Worm (Caenorhabditis elegans) whole organism, L1 larva: ENCODE results near the gene C33A12.19.

Experiments used
- C16A3.4 ChIP-seq: fragments of 150-350 bp; optimal IDR thresholded peaks from 2 replicates; lab custom pipeline; 2014; ENCODE audit warnings: missing biosample characterization, missing genetic modification characterization
- F16B12.6 ChIP-seq: fragments of 150-350 bp; optimal IDR thresholded peaks from 2 replicates; lab custom pipeline; 2014; ENCODE audit warnings: missing biosample characterization, missing genetic modification characterization
- Y116A8C.19 ChIP-seq: sonication (generic microtip); optimal IDR thresholded peaks from 2 replicates; lab custom pipeline; 2016; ENCODE audit warnings: missing compliant biosample characterization, missing genetic modification characterization, borderline replicate concordance
- aly-2 ChIP-seq: fragments of 150-350 bp; optimal IDR thresholded peaks from 2 replicates; lab custom pipeline; 2014; ENCODE audit warnings: missing biosample characterization, missing genetic modification characterization
- blmp-1 ChIP-seq: fragments of 150-350 bp; optimal IDR thresholded peaks from 2 replicates; lab custom pipeline; 2014; ENCODE audit warnings: missing biosample characterization, missing genetic modification characterization
- ceh-63 ChIP-seq: fragments of 200-800 bp; sonication (Bioruptor generic); optimal IDR thresholded peaks from 2 replicates; lab custom pipeline; 2018; ENCODE audit warnings: mild to moderate bottlenecking, missing genetic modification characterization, missing compliant biosample characterization
- ceh-8 ChIP-seq: fragments of 200-800 bp; sonication (Bioruptor generic); optimal IDR thresholded peaks from 2 replicates; lab custom pipeline; 2018; ENCODE audit warnings: mild to moderate bottlenecking, missing genetic modification characterization, moderate library complexity, missing compliant biosample characterization
- ceh-82 ChIP-seq, 3 experiments: fragments of 150-350 bp in 1 of 3; sonication (generic microtip) in 2 of 3; optimal IDR thresholded peaks; 2 replicates each; lab custom pipeline; 2014 to 2017; ENCODE audit warnings: missing biosample characterization in 3 of 3, missing genetic modification characterization in 3 of 3
- ceh-88 ChIP-seq: fragments of 200-800 bp; sonication (Bioruptor generic); IDR thresholded peaks from 2 replicates; pipeline ENCODE4 v1.3.6; 2022; ENCODE audit warnings: missing genetic modification characterization, missing compliant biosample characterization
- ceh-90 ChIP-seq: sonication (generic microtip); optimal IDR thresholded peaks from 2 replicates; lab custom pipeline; 2016; ENCODE audit warnings: missing genetic modification characterization, missing compliant biosample characterization
- ces-1 ChIP-seq: fragments of 150-350 bp; optimal IDR thresholded peaks from 2 replicates; lab custom pipeline; 2014; ENCODE audit warnings: missing biosample characterization, missing genetic modification reagents, missing genetic modification characterization
- dsc-1 ChIP-seq: sonication (generic microtip); optimal IDR thresholded peaks from 2 replicates; lab custom pipeline; 2016; ENCODE audit warnings: mild to moderate bottlenecking, missing genetic modification characterization, missing compliant biosample characterization
- efl-1 ChIP-seq, 4 experiments: fragments of 150-350 bp; optimal IDR thresholded peaks in 3 of 4; peaks in 1 of 4; 1 replicate in 1 of 4; 2 replicates in 3 of 4; lab custom pipeline; 2014; ENCODE audit warnings: missing biosample characterization in 2 of 4, missing genetic modification characterization in 2 of 4, missing genetic modification reagents in 2 of 4
- egl-27 ChIP-seq, 2 experiments: fragments of 150-350 bp in 1 of 2; sonication (generic microtip); optimal IDR thresholded peaks; 3 replicates each; lab custom pipeline; 2017 to 2018; ENCODE audit warnings: missing biosample characterization in 2 of 2, missing genetic modification characterization in 2 of 2, missing genetic modification reagents in 2 of 2
- elt-3 ChIP-seq, 6 experiments: fragments of 150-350 bp in 1 of 6; sonication (generic microtip); optimal IDR thresholded peaks; 2 replicates each; lab custom pipeline; 2017 to 2018; ENCODE audit warnings: missing biosample characterization in 6 of 6, missing genetic modification characterization in 6 of 6, inconsistent platforms in 1 of 6
- ets-5 ChIP-seq: fragments of 200-800 bp; sonication (Bioruptor generic); IDR thresholded peaks from 2 replicates; pipeline ENCODE4 v1.3.6; 2022; ENCODE audit warnings: missing genetic modification characterization, missing compliant biosample characterization
- fkh-10 ChIP-seq: sonication (generic microtip); optimal IDR thresholded peaks from 2 replicates; lab custom pipeline; 2017; ENCODE audit warnings: missing biosample characterization, missing genetic modification reagents, missing genetic modification characterization
- fkh-4 ChIP-seq: sonication (generic microtip); optimal IDR thresholded peaks from 2 replicates; lab custom pipeline; 2016; ENCODE audit warnings: missing compliant biosample characterization, missing genetic modification characterization, borderline replicate concordance
- fos-1 ChIP-seq: fragments of 150-350 bp; optimal IDR thresholded peaks from 2 replicates; lab custom pipeline; 2014; ENCODE audit warnings: missing biosample characterization, missing genetic modification characterization
- hlh-17 ChIP-seq: fragments of 200-800 bp; sonication (Bioruptor generic); optimal IDR thresholded peaks from 2 replicates; lab custom pipeline; 2018; ENCODE audit warnings: missing genetic modification characterization, mild to moderate bottlenecking, missing compliant biosample characterization, moderate library complexity, borderline replicate concordance
- hlh-4 ChIP-seq: sonication (generic microtip); optimal IDR thresholded peaks from 2 replicates; lab custom pipeline; 2016; ENCODE audit warnings: mild to moderate bottlenecking, missing genetic modification characterization, missing compliant biosample characterization
- hpl-2 ChIP-seq: fragments of 150-350 bp; optimal IDR thresholded peaks from 2 replicates; lab custom pipeline; 2014; ENCODE audit warnings: missing biosample characterization, missing genetic modification reagents, missing genetic modification characterization
- irx-1 ChIP-seq: sonication (generic microtip); optimal IDR thresholded peaks from 2 replicates; lab custom pipeline; 2016; ENCODE audit warnings: missing genetic modification characterization, missing compliant biosample characterization
- lin-35 ChIP-seq, 2 experiments: fragments of 150-350 bp; optimal IDR thresholded peaks; 2 replicates each; lab custom pipeline; 2014; ENCODE audit warnings: missing biosample characterization in 2 of 2, missing genetic modification characterization in 2 of 2, missing genetic modification reagents in 2 of 2
- lin-39 ChIP-seq: fragments of 150-350 bp; optimal IDR thresholded peaks from 2 replicates; lab custom pipeline; 2014; ENCODE audit warnings: missing biosample characterization, missing genetic modification reagents, missing genetic modification characterization
- lir-3 ChIP-seq: sonication (generic microtip); optimal IDR thresholded peaks from 2 replicates; lab custom pipeline; 2016; ENCODE audit warnings: mild to moderate bottlenecking, missing genetic modification characterization, moderate library complexity, missing compliant biosample characterization; ENCODE audit not compliant: poor library complexity
- lsy-2 ChIP-seq, 2 experiments: fragments of 150-350 bp; optimal IDR thresholded peaks; 2 replicates each; lab custom pipeline; 2014; ENCODE audit warnings: missing biosample characterization in 2 of 2, missing genetic modification characterization in 2 of 2
- mef-2 ChIP-seq: fragments of 150-350 bp; optimal IDR thresholded peaks from 2 replicates; lab custom pipeline; 2014; ENCODE audit warnings: missing biosample characterization, missing genetic modification characterization
- nhr-19 ChIP-seq: fragments of 200-800 bp; sonication (Bioruptor generic); conservative IDR thresholded peaks from 2 replicates; pipeline ENCODE4 v1.3.6; 2022; ENCODE audit warnings: missing genetic modification characterization, missing compliant biosample characterization
- nhr-20 ChIP-seq: sonication (generic microtip); optimal IDR thresholded peaks from 2 replicates; lab custom pipeline; 2016; ENCODE audit warnings: mild to moderate bottlenecking, missing genetic modification characterization, missing compliant biosample characterization
- nhr-71 ChIP-seq: sonication (generic microtip); optimal IDR thresholded peaks from 2 replicates; lab custom pipeline; 2016; ENCODE audit warnings: mild to moderate bottlenecking, missing genetic modification characterization, moderate library complexity, missing compliant biosample characterization
- nhr-84 ChIP-seq: sonication (generic microtip); optimal IDR thresholded peaks from 2 replicates; lab custom pipeline; 2017; ENCODE audit warnings: missing biosample characterization, missing genetic modification characterization
- nhr-90 ChIP-seq: sonication (generic microtip); optimal IDR thresholded peaks from 2 replicates; lab custom pipeline; 2016; ENCODE audit warnings: mild to moderate bottlenecking, missing genetic modification characterization, missing compliant biosample characterization; ENCODE audit not compliant: poor library complexity
- pag-3 ChIP-seq: sonication (generic microtip); optimal IDR thresholded peaks from 2 replicates; lab custom pipeline; 2017; ENCODE audit warnings: missing genetic modification characterization, mild to moderate bottlenecking, missing compliant biosample characterization, antibody characterized with exemption, borderline replicate concordance; ENCODE audit not compliant: insufficient read depth
- pax-3 ChIP-seq: fragments of 200-800 bp; sonication (Bioruptor generic); optimal IDR thresholded peaks from 2 replicates; lab custom pipeline; 2018; ENCODE audit warnings: mild to moderate bottlenecking, missing genetic modification characterization, moderate library complexity, missing compliant biosample characterization
- rnt-1 ChIP-seq: sonication (generic microtip); optimal IDR thresholded peaks from 2 replicates; lab custom pipeline; 2016; ENCODE audit warnings: mild to moderate bottlenecking, missing genetic modification characterization, moderate library complexity, missing compliant biosample characterization
- snpc-4 ChIP-seq: fragments of 150-350 bp; optimal IDR thresholded peaks from 2 replicates; lab custom pipeline; 2014; ENCODE audit warnings: missing biosample characterization, missing genetic modification characterization
- snu-23 ChIP-seq: sonication (generic microtip); optimal IDR thresholded peaks from 2 replicates; lab custom pipeline; 2016; ENCODE audit warnings: missing genetic modification characterization, missing compliant biosample characterization
- sox-4 ChIP-seq: sonication (generic microtip); optimal IDR thresholded peaks from 2 replicates; lab custom pipeline; 2016; ENCODE audit warnings: missing genetic modification characterization, missing compliant biosample characterization
- sptf-1 ChIP-seq: fragments of 150-350 bp; optimal IDR thresholded peaks from 2 replicates; lab custom pipeline; 2014; ENCODE audit warnings: missing biosample characterization, missing genetic modification characterization
- swsn-7 ChIP-seq: sonication (generic microtip); optimal IDR thresholded peaks from 2 replicates; lab custom pipeline; 2016; ENCODE audit warnings: missing genetic modification characterization, missing compliant biosample characterization
- tbx-2 ChIP-seq: sonication (generic microtip); optimal IDR thresholded peaks from 2 replicates; lab custom pipeline; 2016; ENCODE audit warnings: missing genetic modification characterization, missing compliant biosample characterization
- tlp-1 ChIP-seq: fragments of 150-350 bp; optimal IDR thresholded peaks from 2 replicates; lab custom pipeline; 2014; ENCODE audit warnings: missing biosample characterization, missing genetic modification characterization
- unc-130 ChIP-seq: fragments of 150-350 bp; optimal IDR thresholded peaks from 2 replicates; lab custom pipeline; 2017; ENCODE audit warnings: missing biosample characterization, missing genetic modification characterization, inconsistent platforms
- unc-30 ChIP-seq: sonication (generic microtip); optimal IDR thresholded peaks from 2 replicates; lab custom pipeline; 2017; ENCODE audit warnings: missing biosample characterization, missing genetic modification characterization
- unc-62 ChIP-seq: fragments of 150-350 bp; optimal IDR thresholded peaks from 2 replicates; lab custom pipeline; 2014; ENCODE audit warnings: missing biosample characterization, missing genetic modification reagents, missing genetic modification characterization
- unc-98 ChIP-seq: fragments of 200-800 bp; sonication (Bioruptor generic); IDR thresholded peaks from 2 replicates; pipeline ENCODE4 v1.3.6; 2022; ENCODE audit warnings: missing genetic modification characterization, missing compliant biosample characterization
- vab-15 ChIP-seq: sonication (generic microtip); optimal IDR thresholded peaks from 2 replicates; lab custom pipeline; 2017; ENCODE audit warnings: missing genotype, mild to moderate bottlenecking, missing genetic modification characterization, missing compliant biosample characterization
- xbp-1 ChIP-seq: sonication (generic microtip); optimal IDR thresholded peaks from 2 replicates; lab custom pipeline; 2016; ENCODE audit warnings: missing genetic modification characterization, missing compliant biosample characterization
- zag-1 ChIP-seq: fragments of 150-350 bp; optimal IDR thresholded peaks from 2 replicates; lab custom pipeline; 2014; ENCODE audit warnings: missing biosample characterization, missing genetic modification characterization
- ztf-11 ChIP-seq, 2 experiments: sonication (generic microtip); optimal IDR thresholded peaks; 2 replicates each; lab custom pipeline; 2016 to 2017; ENCODE audit warnings: missing genetic modification characterization in 2 of 2, missing biosample characterization in 1 of 2, missing compliant biosample characterization in 1 of 2
- ztf-4 ChIP-seq: fragments of 150-350 bp; optimal IDR thresholded peaks from 2 replicates; lab custom pipeline; 2014; ENCODE audit warnings: missing biosample characterization, missing genetic modification characterization

C33A12.19 gene

ce11 chrIV:9534342-9534741 lies 17.5 kb downstream of the C33A12.19 start:
- TF ChIP-seq snpc-4 = peak; percentile 37
- TF ChIP-seq swsn-7 (tag; lab: Kevin White, UChicago) = peak; percentile 55
- TF ChIP-seq ceh-90 (tag; lab: Kevin White, UChicago) = no peak
- peak; percentile 26 for TF ChIP-seq rnt-1 (tag; lab: Kevin White, UChicago)
- TF ChIP-seq fkh-10 = no peak
- TF ChIP-seq dsc-1 = no peak
- peak; percentile 90 for TF ChIP-seq nhr-20
- no peak for TF ChIP-seq hpl-2
- TF ChIP-seq unc-98 (GFP tag; lab: Robert Waterston, UW) = no peak
- TF ChIP-seq nhr-90 (tag; lab: Kevin White, UChicago) = peak; percentile 86
- peak; percentile 21 for TF ChIP-seq unc-130
- no peak for TF ChIP-seq ets-5 (GFP tag; lab: Robert Waterston, UW)
- TF ChIP-seq lin-35 (GFP tag; optimal IDR thresholded peaks at IDR 0.05; lab: Kevin White, UChicago) = peak; percentile 9 to 66
- TF ChIP-seq irx-1 = no peak
- TF ChIP-seq tbx-2 = peak; percentile 41
- TF ChIP-seq aly-2 = no peak
- peak; percentile 15 for TF ChIP-seq lir-3 (tag; lab: Kevin White, UChicago)
- TF ChIP-seq blmp-1 (tag; lab: Kevin White, UChicago) = peak; percentile 94
- TF ChIP-seq hlh-4 (tag; lab: Kevin White, UChicago) = no peak
- no peak for TF ChIP-seq unc-30 (tag; lab: Kevin White, UChicago)
- TF ChIP-seq ztf-4 (tag; lab: Kevin White, UChicago) = no peak
- no peak for TF ChIP-seq pax-3
- TF ChIP-seq ztf-11 (tag; optimal IDR thresholded peaks at IDR 0.05; lab: Kevin White, UChicago) = no peak
- TF ChIP-seq vab-15 (tag; lab: Kevin White, UChicago) = no peak
- TF ChIP-seq F16B12.6 (tag; lab: Kevin White, UChicago) = no peak
- peak; percentile 88 for TF ChIP-seq snu-23 (GFP tag; lab: Kevin White, UChicago)
- no peak for TF ChIP-seq ceh-82 (tag; optimal IDR thresholded peaks at IDR 0.05; lab: Kevin White, UChicago)
- no peak for TF ChIP-seq zag-1 (tag; lab: Kevin White, UChicago)
- no peak for TF ChIP-seq ces-1 (GFP tag; lab: Kevin White, UChicago)
- no peak for TF ChIP-seq pag-3 (tag; lab: Kevin White, UChicago)
- TF ChIP-seq sptf-1 (tag; lab: Kevin White, UChicago) = no peak
- no peak for TF ChIP-seq mef-2 (tag; lab: Kevin White, UChicago)
- TF ChIP-seq efl-1 (optimal IDR thresholded peaks at IDR 0.05; lab: Kevin White, UChicago) = peak; percentile 34 to 54
- TF ChIP-seq efl-1 (GFP tag; optimal IDR thresholded peaks at IDR 0.05 in 1 of 2; lab: Kevin White, UChicago) = peak; percentile 34 to 95
- no peak for TF ChIP-seq unc-62 (GFP tag; lab: Kevin White, UChicago)
- peak; percentile 36; the same call in 1 of the 2 replicates for TF ChIP-seq ceh-88 (GFP tag; lab: Robert Waterston, UW)
- TF ChIP-seq fos-1 (tag; lab: Kevin White, UChicago) = peak; percentile 23
- no peak for TF ChIP-seq egl-27 (tag; optimal IDR thresholded peaks at IDR 0.05; lab: Kevin White, UChicago)
- no peak for TF ChIP-seq ceh-63 (GFP tag; lab: Kevin White, UChicago)
- peak; percentile 50 for TF ChIP-seq C16A3.4
- no peak for TF ChIP-seq nhr-84 (tag; lab: Kevin White, UChicago)
- peak; percentile 82 for TF ChIP-seq nhr-71 (tag; lab: Kevin White, UChicago)
- TF ChIP-seq nhr-19 = peak; percentile 66
- peak; percentile 66 to 68 for TF ChIP-seq lsy-2 (tag; optimal IDR thresholded peaks at IDR 0.05; lab: Kevin White, UChicago)
- TF ChIP-seq hlh-17 (GFP tag; lab: Kevin White, UChicago) = no peak
- TF ChIP-seq Y116A8C.19 (tag; lab: Kevin White, UChicago) = no peak
- peak in 2 of 6 experiments; percentile 57 to 82 for TF ChIP-seq elt-3 (tag; optimal IDR thresholded peaks at IDR 0.05; lab: Kevin White, UChicago)
- no peak for TF ChIP-seq fkh-4 (tag; lab: Kevin White, UChicago)
- no peak for TF ChIP-seq sox-4 (tag; lab: Kevin White, UChicago)
- no peak for TF ChIP-seq ceh-8
- TF ChIP-seq lin-39 (tag; lab: Kevin White, UChicago) = no peak
- TF ChIP-seq xbp-1 (tag; lab: Kevin White, UChicago) = peak; percentile 59
- TF ChIP-seq tlp-1 (tag; lab: Kevin White, UChicago) = no peak
